Worm (Caenorhabditis elegans): Measurements from ENCODE around the gene T26G10.5.

DNA sequence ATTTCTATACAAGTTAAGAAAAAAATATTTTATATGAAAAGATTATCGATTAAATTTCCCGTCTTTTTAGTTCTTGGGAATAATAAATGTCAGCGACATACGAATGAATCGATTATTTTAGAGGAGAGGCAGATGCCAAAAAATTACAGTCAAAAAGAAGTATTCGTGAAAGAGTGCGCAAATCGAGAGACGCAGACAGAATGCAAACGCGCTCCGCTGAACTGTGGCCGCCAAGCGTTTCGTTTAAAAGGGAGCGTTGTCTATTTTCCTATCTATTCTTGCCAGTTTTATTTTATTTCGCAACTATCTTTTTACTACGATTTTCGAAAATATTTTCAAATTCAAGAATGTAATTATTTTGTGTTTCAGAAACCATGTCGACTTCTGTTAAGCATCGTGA is 40.9 kb upstream of the T26G10.5 start, which contains the start of gene baf-1:
- TF ChIP-seq nhr-11 (tag; optimal IDR thresholded peaks at IDR 0.05) (no peak), sox-4 (tag; optimal IDR thresholded peaks at IDR 0.05) (no peak), pag-3 (tag; optimal IDR thresholded peaks at IDR 0.05; ENCODE audit: borderline replicate concordance) (no peak), fkh-10 (GFP tag; optimal IDR thresholded peaks at IDR 0.05) (no peak), ceh-45 (GFP tag; IDR thresholded peaks at IDR 0.05) (no peak), pha-2 (tag; optimal IDR thresholded peaks at IDR 0.05) (no peak), sdc-2 (tag; optimal IDR thresholded peaks at IDR 0.05) (no peak), odd-2 (tag; optimal IDR thresholded peaks at IDR 0.05) (no peak), F13H6.1 (tag; optimal IDR thresholded peaks at IDR 0.05) (no peak), elt-4 (tag; optimal IDR thresholded peaks at IDR 0.05) (no peak), mec-3 (tag; optimal IDR thresholded peaks at IDR 0.05; ENCODE audit: borderline replicate concordance) (no peak), tbx-7 (tag; optimal IDR thresholded peaks at IDR 0.05) (no peak), hlh-15 (tag; optimal IDR thresholded peaks at IDR 0.05) (no peak), pha-4 (tag; optimal IDR thresholded peaks at IDR 0.05) (no peak)
